Worm (Caenorhabditis elegans): ENCODE measurements around the gene Y41D4B.4.

Y41D4B.4 gene

ce11 chrIV:1672398-1672797 lies 12.5 kb downstream of the Y41D4B.4 start, which contains the start of gene Y41D4B.1:
Y41D4B.1 (plus strand) TSS chrIV:1672698.
- no peak for TF ChIP-seq flt-1 (GFP tag; IDR thresholded peaks at IDR 0.05)

ce11 chrIV:1676926-1677325 lies 17.0 kb downstream of the Y41D4B.4 start:
- no peak for TF ChIP-seq ztf-29 (GFP tag; IDR thresholded peaks at IDR 0.05)

ce11 chrIV:1679227-1679626 lies 19.3 kb downstream of the Y41D4B.4 start:
- TF ChIP-seq ztf-23 (GFP tag; IDR thresholded peaks at IDR 0.05) (no peak), med-1 (GFP tag; optimal IDR thresholded peaks at IDR 0.05; ENCODE audit: insufficient read depth) (no peak), cog-1 (tag; optimal IDR thresholded peaks at IDR 0.05) (no peak)

- TF ChIP-seq flt-1 (GFP tag; IDR thresholded peaks at IDR 0.05) (no peak), tab-1 (GFP tag; IDR thresholded peaks at IDR 0.05) (no peak), ref-1 (GFP tag; conservative IDR thresholded peaks at IDR 0.05) (no peak), med-1 (GFP tag; optimal IDR thresholded peaks at IDR 0.05; ENCODE audit: insufficient read depth) (no peak), ztf-23 (GFP tag; IDR thresholded peaks at IDR 0.05) (no peak), klf-2 (GFP tag; conservative IDR thresholded peaks at IDR 0.05) (no peak), ztf-29 (GFP tag; IDR thresholded peaks at IDR 0.05) (no peak), cog-1 (tag; optimal IDR thresholded peaks at IDR 0.05) (no peak), T22C8.4 (GFP tag; IDR thresholded peaks at IDR 0.05) (no peak)
Observed at ce11 chrIV:1682066-1682465, 22.2 kb downstream of the Y41D4B.4 start, which contains the start of gene Y41D4B.24. Y41D4B.24 (minus strand) TSS chrIV:1682166.

ce11 chrIV:1687151-1687550 lies 27.2 kb downstream of the Y41D4B.4 start:
- TF ChIP-seq tab-1 (GFP tag; IDR thresholded peaks at IDR 0.05): no peak
- no peak for TF ChIP-seq ztf-29 (GFP tag; IDR thresholded peaks at IDR 0.05)
- TF ChIP-seq med-1 (GFP tag; optimal IDR thresholded peaks at IDR 0.05; ENCODE audit: insufficient read depth): no peak
- 0 out of 2 replicates have a peak, but pooled peaks have one; percentile 24 for TF ChIP-seq ref-1 (GFP tag; conservative IDR thresholded peaks at IDR 0.05)
- peak; percentile 63; the same call in 1 of the 2 replicates for TF ChIP-seq ztf-23 (GFP tag; IDR thresholded peaks at IDR 0.05)
- 0 out of 2 replicates have a peak, but pooled peaks have one; percentile 40 for TF ChIP-seq klf-2 (GFP tag; conservative IDR thresholded peaks at IDR 0.05)
- no peak for TF ChIP-seq T22C8.4 (GFP tag; IDR thresholded peaks at IDR 0.05)
- TF ChIP-seq cog-1 (tag; optimal IDR thresholded peaks at IDR 0.05): no peak
- TF ChIP-seq flt-1 (GFP tag; IDR thresholded peaks at IDR 0.05): peak; percentile 59; the same call in 1 of the 2 replicates

- TF ChIP-seq ztf-23 (GFP tag; IDR thresholded peaks at IDR 0.05): no peak
- TF ChIP-seq med-1 (GFP tag; optimal IDR thresholded peaks at IDR 0.05; ENCODE audit: insufficient read depth): no peak
- no peak for TF ChIP-seq tab-1 (GFP tag; IDR thresholded peaks at IDR 0.05)
Observed at ce11 chrIV:1691651-1692050, 31.7 kb downstream of the Y41D4B.4 start.

- TF ChIP-seq cog-1 (tag; optimal IDR thresholded peaks at IDR 0.05) (no peak), ztf-29 (GFP tag; IDR thresholded peaks at IDR 0.05) (no peak), klf-2 (GFP tag; conservative IDR thresholded peaks at IDR 0.05) (no peak), med-1 (GFP tag; optimal IDR thresholded peaks at IDR 0.05; ENCODE audit: insufficient read depth) (no peak), tab-1 (GFP tag; IDR thresholded peaks at IDR 0.05) (no peak), T22C8.4 (GFP tag; IDR thresholded peaks at IDR 0.05) (no peak), ref-1 (GFP tag; conservative IDR thresholded peaks at IDR 0.05) (no peak), flt-1 (GFP tag; IDR thresholded peaks at IDR 0.05) (no peak), ztf-23 (GFP tag; IDR thresholded peaks at IDR 0.05) (no peak)
Observed at ce11 chrIV:1699599-1699998, 39.7 kb downstream of the Y41D4B.4 start, which contains the start of gene bus-2. bus-2 (plus strand) TSS chrIV:1699899.

ce11 chrIV:1706996-1707395 lies 47.1 kb downstream of the Y41D4B.4 start, which contains the start of gene K08D12.4:
K08D12.4 (plus strand) TSS chrIV:1707296.
- TF ChIP-seq T22C8.4 (GFP tag; IDR thresholded peaks at IDR 0.05): peak; percentile 42; the same call in 1 of the 2 replicates
- TF ChIP-seq tab-1 (GFP tag; IDR thresholded peaks at IDR 0.05): no peak
- no peak for TF ChIP-seq cog-1 (tag; optimal IDR thresholded peaks at IDR 0.05)
- TF ChIP-seq flt-1 (GFP tag; IDR thresholded peaks at IDR 0.05): no peak

- TF ChIP-seq flt-1 (GFP tag; IDR thresholded peaks at IDR 0.05) (no peak), cog-1 (tag; optimal IDR thresholded peaks at IDR 0.05) (no peak), ztf-29 (GFP tag; IDR thresholded peaks at IDR 0.05) (no peak), klf-2 (GFP tag; conservative IDR thresholded peaks at IDR 0.05) (no peak)
Observed at ce11 chrIV:1707960-1708359, 48.0 kb downstream of the Y41D4B.4 start.

- TF ChIP-seq klf-2 (GFP tag; conservative IDR thresholded peaks at IDR 0.05) (no peak), tab-1 (GFP tag; IDR thresholded peaks at IDR 0.05) (no peak), ztf-29 (GFP tag; IDR thresholded peaks at IDR 0.05) (no peak), flt-1 (GFP tag; IDR thresholded peaks at IDR 0.05) (no peak)
Observed at ce11 chrIV:1708426-1708826, 48.5 kb downstream of the Y41D4B.4 start.

- TF ChIP-seq cog-1 (tag; optimal IDR thresholded peaks at IDR 0.05) (no peak), med-1 (GFP tag; optimal IDR thresholded peaks at IDR 0.05; ENCODE audit: insufficient read depth) (no peak), klf-2 (GFP tag; conservative IDR thresholded peaks at IDR 0.05) (no peak), ref-1 (GFP tag; conservative IDR thresholded peaks at IDR 0.05) (no peak), ztf-29 (GFP tag; IDR thresholded peaks at IDR 0.05) (no peak), T22C8.4 (GFP tag; IDR thresholded peaks at IDR 0.05) (no peak), tab-1 (GFP tag; IDR thresholded peaks at IDR 0.05) (no peak), ztf-23 (GFP tag; IDR thresholded peaks at IDR 0.05) (no peak), flt-1 (GFP tag; IDR thresholded peaks at IDR 0.05) (no peak)
Observed at ce11 chrIV:1709002-1709401, 49.1 kb downstream of the Y41D4B.4 start.
